Worm (Caenorhabditis elegans) whole organism, midembryonic: ENCODE results near the gene cpr-6.

ENCODE experiments used
- cog-1 ChIP-seq: sonication (generic microtip); optimal IDR thresholded peaks from 2 replicates; lab custom pipeline; 2016; ENCODE audit warnings: missing genetic modification characterization, missing compliant biosample characterization
- flt-1 ChIP-seq: fragments of 200-800 bp; sonication (Bioruptor generic); IDR thresholded peaks from 2 replicates; pipeline ENCODE4 v1.3.6; 2022; ENCODE audit warnings: missing genetic modification characterization, missing compliant biosample characterization
- klf-2 ChIP-seq: fragments of 200-800 bp; sonication (Bioruptor generic); conservative IDR thresholded peaks from 2 replicates; pipeline ENCODE4 v1.3.6; 2022; ENCODE audit warnings: missing genetic modification reagents, missing genetic modification characterization, missing compliant biosample characterization
- med-1 ChIP-seq: sonication (generic microtip); optimal IDR thresholded peaks from 2 replicates; lab custom pipeline; 2017; ENCODE audit warnings: missing genetic modification characterization, mild to moderate bottlenecking, missing compliant biosample characterization, antibody characterized with exemption, missing genetic modification reagents; ENCODE audit not compliant: insufficient read depth
- ref-1 ChIP-seq: fragments of 200-800 bp; sonication (Bioruptor generic); conservative IDR thresholded peaks from 2 replicates; pipeline ENCODE4 v1.3.6; 2022; ENCODE audit warnings: missing genetic modification reagents, missing genetic modification characterization, missing compliant biosample characterization
- tab-1 ChIP-seq: fragments of 200-800 bp; sonication (Bioruptor generic); IDR thresholded peaks from 2 replicates; pipeline ENCODE4 v1.3.6; 2022; ENCODE audit warnings: missing genetic modification characterization, missing compliant biosample characterization

ce11 chrX:6572987-6573386 lies 34.0 kb upstream of the cpr-6 start:
- TF ChIP-seq med-1 (no peak), klf-2 (no peak), flt-1 (no peak), ref-1 (GFP tag; lab: Robert Waterston, UW) (no peak), tab-1 (GFP tag; lab: Robert Waterston, UW) (no peak), cog-1 (tag; lab: Kevin White, UChicago) (no peak)
